Worm (Caenorhabditis elegans) whole organism, L4 larva: ENCODE measurements around the gene mig-32.

Experiments used
- D1046.2 ChIP-seq: fragments of 200-800 bp; sonication (Bioruptor generic); IDR thresholded peaks from 2 replicates; pipeline ENCODE4 v1.3.6; 2022; ENCODE audit warnings: missing genetic modification characterization, missing compliant biosample characterization
- F26F4.8 ChIP-seq: fragments of 200-800 bp; sonication (Bioruptor generic); conservative IDR thresholded peaks from 2 replicates; pipeline ENCODE4 v1.3.6; 2022; ENCODE audit warnings: missing genetic modification characterization, missing compliant biosample characterization
- F44E2.7 ChIP-seq: fragments of 200-800 bp; sonication (Bioruptor generic); IDR thresholded peaks from 2 replicates; pipeline ENCODE4 v2.1.2; 2022; ENCODE audit warnings: missing genetic modification characterization, missing compliant biosample characterization
- T26A8.4 ChIP-seq: fragments of 200-800 bp; sonication (Bioruptor generic); IDR thresholded peaks from 2 replicates; pipeline ENCODE4 v1.3.6; 2022; ENCODE audit warnings: missing genetic modification characterization, missing compliant biosample characterization
- Y75B8A.6 ChIP-seq: fragments of 200-800 bp; sonication (Bioruptor generic); IDR thresholded peaks from 2 replicates; pipeline ENCODE4 v1.3.6; 2022; ENCODE audit warnings: missing genetic modification reagents, missing genetic modification characterization, missing compliant biosample characterization
- ama-1 ChIP-seq: fragments of 150-350 bp; optimal IDR thresholded peaks from 2 replicates; lab custom pipeline; 2014; ENCODE audit warnings: inconsistent platforms, mixed read lengths
- ceh-20 ChIP-seq: fragments of 200-800 bp; sonication (Bioruptor generic); IDR thresholded peaks from 2 replicates; pipeline ENCODE4 v1.3.6; 2022; ENCODE audit warnings: missing genetic modification reagents, missing genetic modification characterization, missing compliant biosample characterization
- ceh-28 ChIP-seq: fragments of 150-350 bp; optimal IDR thresholded peaks from 2 replicates; lab custom pipeline; 2014; ENCODE audit warnings: missing biosample characterization, missing genetic modification reagents, missing genetic modification characterization
- ceh-82 ChIP-seq: sonication (generic microtip); optimal IDR thresholded peaks from 2 replicates; lab custom pipeline; 2017; ENCODE audit warnings: missing biosample characterization, missing genetic modification characterization
- ces-1 ChIP-seq: fragments of 150-350 bp; sonication (generic microtip); optimal IDR thresholded peaks from 4 replicates; lab custom pipeline; 2014; ENCODE audit warnings: missing biosample characterization, missing genetic modification reagents, missing genetic modification characterization
- cey-2 ChIP-seq: sonication (generic microtip); optimal IDR thresholded peaks from 3 replicates; lab custom pipeline; 2017; ENCODE audit warnings: missing genetic modification characterization, mild to moderate bottlenecking, missing compliant biosample characterization, antibody characterized with exemption, borderline replicate concordance; ENCODE audit not compliant: insufficient read depth
- dmd-9 ChIP-seq: fragments of 200-800 bp; sonication (Bioruptor generic); IDR thresholded peaks from 2 replicates; pipeline ENCODE4 v1.3.6; 2022; ENCODE audit warnings: missing genetic modification reagents, missing genetic modification characterization, missing compliant biosample characterization
- dve-1 ChIP-seq: sonication (generic microtip); optimal IDR thresholded peaks from 2 replicates; lab custom pipeline; 2017; ENCODE audit warnings: antibody characterized with exemption, mild to moderate bottlenecking, missing genetic modification characterization, missing compliant biosample characterization; ENCODE audit not compliant: insufficient read depth
- fkh-10 ChIP-seq: fragments of 150-350 bp; optimal IDR thresholded peaks from 2 replicates; lab custom pipeline; 2014; ENCODE audit warnings: missing biosample characterization, missing genetic modification reagents, missing genetic modification characterization
- hif-1 ChIP-seq, 2 experiments: sonication (generic microtip); optimal IDR thresholded peaks; 2 replicates each; lab custom pipeline; 2016 to 2017; ENCODE audit warnings: missing compliant biosample characterization in 2 of 2, missing genetic modification characterization in 2 of 2, missing genetic modification reagents in 2 of 2, missing genotype in 2 of 2, mild to moderate bottlenecking in 1 of 2
- lim-7 ChIP-seq: fragments of 200-800 bp; sonication (Bioruptor generic); IDR thresholded peaks from 2 replicates; pipeline ENCODE4 v1.3.6; 2022; ENCODE audit warnings: missing genetic modification characterization, missing compliant biosample characterization
- lin-1 ChIP-seq: fragments of 200-800 bp; sonication (Bioruptor generic); IDR thresholded peaks from 2 replicates; pipeline ENCODE4 v1.3.6; 2022; ENCODE audit warnings: missing genetic modification reagents, missing genetic modification characterization, missing compliant biosample characterization
- lin-29 ChIP-seq: fragments of 200-800 bp; sonication (Bioruptor generic); IDR thresholded peaks from 2 replicates; pipeline ENCODE4 v1.3.6; 2022; ENCODE audit warnings: missing genetic modification reagents, missing genetic modification characterization, missing compliant biosample characterization
- lin-38 ChIP-seq: fragments of 200-800 bp; sonication (Bioruptor generic); IDR thresholded peaks from 2 replicates; pipeline ENCODE4 v1.3.6; 2022; ENCODE audit warnings: missing genetic modification reagents, missing genetic modification characterization, missing compliant biosample characterization
- lir-3 ChIP-seq: sonication (generic microtip); optimal IDR thresholded peaks from 2 replicates; lab custom pipeline; 2016; ENCODE audit warnings: mild to moderate bottlenecking, missing genetic modification characterization, missing compliant biosample characterization
- lsy-2 ChIP-seq, 2 experiments: fragments of 150-350 bp in 1 of 2; sonication (generic microtip) in 1 of 2; optimal IDR thresholded peaks; 2 replicates each; lab custom pipeline; 2014 to 2017; ENCODE audit warnings: missing biosample characterization in 2 of 2, missing genetic modification characterization in 2 of 2
- mdt-29 ChIP-seq: fragments of 200-800 bp; sonication (Bioruptor generic); IDR thresholded peaks from 2 replicates; pipeline ENCODE4 v1.3.6; 2022; ENCODE audit warnings: missing genetic modification reagents, missing genetic modification characterization, missing compliant biosample characterization
- nhr-28 ChIP-seq: fragments of 150-350 bp; optimal IDR thresholded peaks from 2 replicates; lab custom pipeline; 2014; ENCODE audit warnings: missing biosample characterization, missing genetic modification characterization
- nhr-41 ChIP-seq: fragments of 200-800 bp; sonication (Bioruptor generic); IDR thresholded peaks from 2 replicates; pipeline ENCODE4 v1.3.6; 2022; ENCODE audit warnings: missing genetic modification reagents, missing genetic modification characterization, missing compliant biosample characterization
- nhr-48 ChIP-seq: sonication (generic microtip); optimal IDR thresholded peaks from 2 replicates; lab custom pipeline; 2016; ENCODE audit warnings: mild to moderate bottlenecking, missing genetic modification characterization, missing compliant biosample characterization
- nhr-6 ChIP-seq: fragments of 150-350 bp; optimal IDR thresholded peaks from 2 replicates; lab custom pipeline; 2014; ENCODE audit warnings: missing biosample characterization, missing genetic modification characterization
- pqm-1 ChIP-seq: sonication (generic microtip); optimal IDR thresholded peaks from 2 replicates; lab custom pipeline; 2017; ENCODE audit warnings: missing biosample characterization, missing genetic modification characterization
- saeg-2 ChIP-seq: fragments of 200-800 bp; sonication (Bioruptor generic); IDR thresholded peaks from 2 replicates; pipeline ENCODE4 v1.3.6; 2022; ENCODE audit warnings: missing genetic modification reagents, missing genetic modification characterization, missing compliant biosample characterization
- sdz-12 ChIP-seq: fragments of 200-800 bp; sonication (Bioruptor generic); optimal IDR thresholded peaks from 2 replicates; lab custom pipeline; 2018; ENCODE audit warnings: mild to moderate bottlenecking, missing genetic modification characterization, missing compliant biosample characterization
- snpc-1.2 ChIP-seq: fragments of 200-800 bp; sonication (Bioruptor generic); IDR thresholded peaks from 2 replicates; pipeline ENCODE4 v1.3.6; 2022; ENCODE audit warnings: missing genetic modification reagents, missing genetic modification characterization, missing compliant biosample characterization
- snpc-4 ChIP-seq: fragments of 150-350 bp; optimal IDR thresholded peaks from 2 replicates; lab custom pipeline; 2014; ENCODE audit warnings: missing biosample characterization, missing genetic modification characterization
- spr-1 ChIP-seq: sonication (generic microtip); optimal IDR thresholded peaks from 2 replicates; lab custom pipeline; 2016; ENCODE audit warnings: mild to moderate bottlenecking, missing genetic modification characterization, missing compliant biosample characterization
- tag-97 ChIP-seq: fragments of 200-800 bp; sonication (Bioruptor generic); IDR thresholded peaks from 2 replicates; pipeline ENCODE4 v1.3.6; 2022; ENCODE audit warnings: missing genetic modification characterization, missing compliant biosample characterization
- unc-130 ChIP-seq: sonication (generic microtip); optimal IDR thresholded peaks from 2 replicates; lab custom pipeline; 2016; ENCODE audit warnings: missing genetic modification reagents, missing genetic modification characterization, missing compliant biosample characterization
- unc-62 ChIP-seq, 3 experiments: fragments of 150-350 bp in 1 of 3; sonication (generic microtip); optimal IDR thresholded peaks in 2 of 3; peaks in 1 of 3; 1 replicate in 1 of 3; 2 replicates in 2 of 3; lab custom pipeline; 2014 to 2017; ENCODE audit warnings: missing biosample characterization in 3 of 3, missing genetic modification characterization in 3 of 3, missing genetic modification reagents in 3 of 3, missing genotype in 1 of 3
- vab-7 ChIP-seq: fragments of 200-800 bp; sonication (Bioruptor generic); IDR thresholded peaks from 2 replicates; pipeline ENCODE4 v1.3.6; 2022; ENCODE audit warnings: missing genetic modification reagents, missing genetic modification characterization, missing compliant biosample characterization
- zag-1 ChIP-seq: fragments of 150-350 bp; optimal IDR thresholded peaks from 2 replicates; lab custom pipeline; 2014; ENCODE audit warnings: missing biosample characterization, missing genetic modification characterization
- zfp-3 ChIP-seq: fragments of 200-800 bp; sonication (Bioruptor generic); conservative IDR thresholded peaks from 2 replicates; pipeline ENCODE4 v1.3.6; 2022; ENCODE audit warnings: missing genetic modification reagents, missing genetic modification characterization, missing compliant biosample characterization
- ztf-7 ChIP-seq: fragments of 150-350 bp; optimal IDR thresholded peaks from 2 replicates; lab custom pipeline; 2014; ENCODE audit warnings: missing biosample characterization, missing genetic modification characterization

mig-32 gene

ce11 chrIV:12075497-12075896 is 16.5 kb downstream of the mig-32 start, which contains the start of gene K08E4.7:
K08E4.7 (plus strand) TSS chrIV:12075797.
- TF ChIP-seq nhr-6 (tag; lab: Kevin White, UChicago) (no peak), T26A8.4 (no peak), nhr-28 (tag; lab: Kevin White, UChicago) (no peak), lir-3 (no peak), ztf-7 (no peak), ama-1 (lab: Kevin White, UChicago) (no peak), Y75B8A.6 (GFP tag; lab: Robert Waterston, UW) (no peak), zag-1 (tag; lab: Kevin White, UChicago) (no peak)
- TF ChIP-seq, all 104 proteins: peak for 0

- TF ChIP-seq unc-130 (GFP tag; lab: Kevin White, UChicago) (no peak), lir-3 (no peak), zag-1 (tag; lab: Kevin White, UChicago) (no peak), nhr-48 (tag; lab: Kevin White, UChicago) (no peak), fkh-10 (no peak), T26A8.4 (no peak), saeg-2 (GFP tag; lab: Robert Waterston, UW) (no peak), vab-7 (GFP tag; lab: Robert Waterston, UW) (no peak), snpc-1.2 (GFP tag; lab: Robert Waterston, UW) (no peak), tag-97 (GFP tag; lab: Robert Waterston, UW) (no peak), zfp-3 (GFP tag; lab: Robert Waterston, UW) (no peak), hif-1 (tag; optimal IDR thresholded peaks at IDR 0.05; lab: Kevin White, UChicago) (no peak), cey-2 (tag; lab: Kevin White, UChicago) (no peak), D1046.2 (no peak), ceh-82 (tag; lab: Kevin White, UChicago) (no peak), lin-38 (GFP tag; lab: Robert Waterston, UW) (no peak), nhr-41 (no peak), dve-1 (tag; lab: Kevin White, UChicago) (no peak)
Observed at ce11 chrIV:12068590-12068989, 23.4 kb downstream of the mig-32 start, which contains the start of gene bath-37. bath-37 (plus strand) TSS chrIV:12068890.

- TF ChIP-seq lsy-2 (tag; optimal IDR thresholded peaks at IDR 0.05; lab: Kevin White, UChicago): no peak
- TF ChIP-seq spr-1 (tag; lab: Kevin White, UChicago): no peak
- TF ChIP-seq snpc-4 (tag; lab: Kevin White, UChicago): no peak
- TF ChIP-seq mdt-29 (GFP tag; lab: Robert Waterston, UW): no peak
- TF ChIP-seq ces-1 (GFP tag; lab: Kevin White, UChicago): no peak
- no peak for TF ChIP-seq ama-1 (lab: Kevin White, UChicago)
- no peak for TF ChIP-seq unc-62 (GFP tag; optimal IDR thresholded peaks at IDR 0.05 in 1 of 2; lab: Kevin White, UChicago)
- TF ChIP-seq unc-62 (tag; optimal IDR thresholded peaks at IDR 0.05; lab: Kevin White, UChicago): no peak
- no peak for TF ChIP-seq pqm-1 (tag; lab: Kevin White, UChicago)
- TF ChIP-seq ceh-20 (GFP tag; lab: Robert Waterston, UW): no peak
- no peak for TF ChIP-seq lin-1 (GFP tag; lab: Robert Waterston, UW)
- no peak for TF ChIP-seq dmd-9
- TF ChIP-seq lin-29 (GFP tag; lab: Robert Waterston, UW): no peak
- TF ChIP-seq F26F4.8: no peak
- no peak for TF ChIP-seq ceh-28 (tag; lab: Kevin White, UChicago)
- TF ChIP-seq sdz-12 (GFP tag; lab: Kevin White, UChicago): no peak
- no peak for TF ChIP-seq cey-2 (tag; lab: Kevin White, UChicago)
- no peak for TF ChIP-seq lin-38 (GFP tag; lab: Robert Waterston, UW)
- TF ChIP-seq lim-7: no peak
- TF ChIP-seq F44E2.7: no peak
Observed at ce11 chrIV:12061229-12061628, 30.8 kb downstream of the mig-32 start, which contains the start of gene K08E4.8. K08E4.8 (minus strand) TSS chrIV:12061329.
